Worm (Caenorhabditis elegans): ENCODE results near the gene F44G4.3.

Gene F44G4.3

ce11 chrII:8969251-8970183 is 27.9 kb downstream of the F44G4.3 start, which contains the start of the genes szy-20 and C18E9.5:
Gene szy-20, minus strand, starts transcription at chrII:8969333.
Gene C18E9.5, plus strand, starts transcription at chrII:8969980.
- no peak for TF ChIP-seq ceh-13 (GFP tag; optimal IDR thresholded peaks at IDR 0.05)
- no peak for TF ChIP-seq ets-7 (tag; optimal IDR thresholded peaks at IDR 0.05)
- no peak for TF ChIP-seq scrt-1 (GFP tag; IDR thresholded peaks at IDR 0.05)
- TF ChIP-seq tbx-11 (GFP tag; IDR thresholded peaks at IDR 0.05): no peak
- TF ChIP-seq tra-4 (tag; optimal IDR thresholded peaks at IDR 0.05): no peak
- TF ChIP-seq hmg-4 (GFP tag; optimal IDR thresholded peaks at IDR 0.05): peak; percentile 67
- TF ChIP-seq sea-1 (GFP tag; conservative IDR thresholded peaks at IDR 0.05): no peak
- TF ChIP-seq F13C5.2 (tag; optimal IDR thresholded peaks at IDR 0.05): peak; percentile 82
- 0 out of 2 replicates have a peak, but pooled peaks have one; percentile 22 for TF ChIP-seq tbx-37 (GFP tag; conservative IDR thresholded peaks at IDR 0.05)
- no peak for TF ChIP-seq ceh-36 (tag; optimal IDR thresholded peaks at IDR 0.05)
- TF ChIP-seq flt-1 (GFP tag; IDR thresholded peaks at IDR 0.05): no peak

DNA sequence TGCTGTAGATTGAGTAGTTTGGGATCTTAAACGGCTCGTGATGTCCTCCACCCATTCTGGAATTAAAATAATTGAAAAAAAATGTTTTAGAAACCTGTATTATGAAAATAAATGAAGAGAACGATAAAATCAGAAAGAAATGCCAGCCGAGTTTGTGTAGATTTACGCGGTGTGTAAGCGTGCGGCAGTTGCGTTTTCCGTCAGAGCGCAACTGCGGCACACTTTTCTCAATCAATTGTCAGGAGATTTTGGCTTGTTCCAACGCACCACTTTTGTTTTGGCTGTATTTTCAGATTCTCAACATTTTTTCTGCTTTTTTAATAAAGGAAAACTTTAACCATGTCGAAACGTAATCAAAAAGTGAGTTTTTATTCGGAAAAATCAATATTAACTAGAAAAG is 32.6 kb downstream of the F44G4.3 start, which contains the start of the genes ndub-3 and C18E9.2:
ndub-3 (minus strand) TSS at position 56 of the 400 bp plus-strand sequence.
C18E9.2 (plus strand) TSS at position 172 of the 400 bp plus-strand sequence.
- TF ChIP-seq aly-1 (tag; optimal IDR thresholded peaks at IDR 0.05) (no peak), F13C5.2 (tag; optimal IDR thresholded peaks at IDR 0.05) (no peak), tbx-37 (GFP tag; conservative IDR thresholded peaks at IDR 0.05) (no peak), flt-1 (GFP tag; IDR thresholded peaks at IDR 0.05) (no peak), tra-4 (tag; optimal IDR thresholded peaks at IDR 0.05) (no peak)

DNA sequence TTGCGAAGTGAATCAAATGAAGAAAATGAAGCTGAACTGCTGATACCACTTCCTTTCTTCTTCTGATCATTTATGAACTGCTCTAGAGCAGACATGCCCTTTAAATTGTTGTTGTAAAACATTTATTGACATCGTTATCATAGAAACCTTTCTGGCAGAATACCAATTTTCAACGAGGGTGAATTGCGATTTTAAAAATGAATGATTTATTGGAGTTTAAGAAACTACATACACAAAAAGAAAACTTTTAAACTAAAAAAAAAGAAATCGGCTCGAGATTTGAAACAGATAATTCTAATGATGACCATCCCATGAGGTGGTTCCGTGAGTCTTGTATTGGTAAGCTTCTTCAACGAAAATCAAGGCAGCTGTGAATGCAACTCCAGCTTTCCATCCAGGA is 33.4 kb downstream of the F44G4.3 start, which contains the start of gene sftd-3:
sftd-3 (minus strand) TSS at position 101 of the 400 bp plus-strand sequence.
- TF ChIP-seq flt-1 (GFP tag; IDR thresholded peaks at IDR 0.05): no peak
- no peak for TF ChIP-seq ceh-36 (tag; optimal IDR thresholded peaks at IDR 0.05)
- no peak for TF ChIP-seq F13C5.2 (tag; optimal IDR thresholded peaks at IDR 0.05)
- TF ChIP-seq hnd-1 (tag; optimal IDR thresholded peaks at IDR 0.05): no peak

- TF ChIP-seq tra-4 (tag; optimal IDR thresholded peaks at IDR 0.05) (no peak), hnd-1 (tag; optimal IDR thresholded peaks at IDR 0.05) (no peak), hmg-4 (GFP tag; optimal IDR thresholded peaks at IDR 0.05) (no peak), sea-1 (GFP tag; conservative IDR thresholded peaks at IDR 0.05) (no peak), ets-7 (tag; optimal IDR thresholded peaks at IDR 0.05) (no peak), scrt-1 (GFP tag; IDR thresholded peaks at IDR 0.05) (no peak), tbx-11 (GFP tag; IDR thresholded peaks at IDR 0.05) (no peak)
Observed at ce11 chrII:8962206-8962605, 35.3 kb downstream of the F44G4.3 start.

ce11 chrII:8961450-8961849 is 36.0 kb downstream of the F44G4.3 start:
- TF ChIP-seq ceh-13 (GFP tag; optimal IDR thresholded peaks at IDR 0.05) (no peak), hmbx-1 (tag; optimal IDR thresholded peaks at IDR 0.05) (no peak), tbx-37 (GFP tag; conservative IDR thresholded peaks at IDR 0.05) (no peak), flt-1 (GFP tag; IDR thresholded peaks at IDR 0.05) (no peak), ama-1 (optimal IDR thresholded peaks at IDR 0.05) (no peak), pes-1 (GFP tag; IDR thresholded peaks at IDR 0.05) (no peak), scrt-1 (GFP tag; IDR thresholded peaks at IDR 0.05) (no peak), ets-7 (tag; optimal IDR thresholded peaks at IDR 0.05) (no peak), sea-1 (GFP tag; conservative IDR thresholded peaks at IDR 0.05) (no peak), tbx-11 (GFP tag; IDR thresholded peaks at IDR 0.05) (no peak), hmg-4 (GFP tag; optimal IDR thresholded peaks at IDR 0.05) (no peak), B0310.2 (tag; optimal IDR thresholded peaks at IDR 0.05) (no peak), aly-1 (tag; optimal IDR thresholded peaks at IDR 0.05) (no peak)

- TF ChIP-seq ama-1 (optimal IDR thresholded peaks at IDR 0.05) (no peak), hmg-4 (GFP tag; optimal IDR thresholded peaks at IDR 0.05) (no peak), pes-1 (GFP tag; IDR thresholded peaks at IDR 0.05) (no peak), tbx-37 (GFP tag; conservative IDR thresholded peaks at IDR 0.05) (no peak), ceh-13 (GFP tag; optimal IDR thresholded peaks at IDR 0.05) (no peak), ets-7 (tag; optimal IDR thresholded peaks at IDR 0.05) (no peak), aly-1 (tag; optimal IDR thresholded peaks at IDR 0.05) (no peak), flt-1 (GFP tag; IDR thresholded peaks at IDR 0.05) (no peak), hmbx-1 (tag; optimal IDR thresholded peaks at IDR 0.05) (no peak), tra-4 (tag; optimal IDR thresholded peaks at IDR 0.05) (no peak), ceh-36 (tag; optimal IDR thresholded peaks at IDR 0.05) (no peak), tbx-11 (GFP tag; IDR thresholded peaks at IDR 0.05) (no peak), scrt-1 (GFP tag; IDR thresholded peaks at IDR 0.05) (no peak), F13C5.2 (tag; optimal IDR thresholded peaks at IDR 0.05) (no peak), hnd-1 (tag; optimal IDR thresholded peaks at IDR 0.05) (no peak), B0310.2 (tag; optimal IDR thresholded peaks at IDR 0.05) (no peak), sea-1 (GFP tag; conservative IDR thresholded peaks at IDR 0.05) (no peak)
Observed at ce11 chrII:8960414-8960813, 37.0 kb downstream of the F44G4.3 start, which contains the start of gene cal-2. Gene cal-2, plus strand, starts transcription at chrII:8960714.

DNA sequence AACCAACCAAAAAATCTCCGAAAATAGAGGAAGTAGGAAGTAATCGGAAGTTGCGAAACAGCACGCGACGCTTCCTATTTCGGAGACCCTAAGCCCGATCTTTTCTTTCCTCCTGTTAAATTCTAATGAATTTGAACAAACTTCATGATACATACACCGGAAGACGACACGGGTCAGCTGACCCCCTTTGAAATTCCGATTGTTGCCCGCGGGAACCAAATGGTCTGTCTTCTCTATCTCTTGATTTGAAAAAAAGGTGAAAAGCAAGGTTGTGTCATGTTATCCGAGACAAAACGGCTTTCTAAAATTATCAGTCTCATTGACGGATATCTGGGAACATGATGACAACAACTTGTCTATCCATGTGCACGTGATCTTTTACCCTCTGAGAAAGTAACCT is 38.4 kb downstream of the F44G4.3 start:
- TF ChIP-seq ceh-13 (GFP tag; optimal IDR thresholded peaks at IDR 0.05) (no peak), hnd-1 (tag; optimal IDR thresholded peaks at IDR 0.05) (no peak), aly-1 (tag; optimal IDR thresholded peaks at IDR 0.05) (no peak)

ce11 chrII:8956896-8957295 is 40.6 kb downstream of the F44G4.3 start:
- TF ChIP-seq F13C5.2 (tag; optimal IDR thresholded peaks at IDR 0.05): no peak
- no peak for TF ChIP-seq scrt-1 (GFP tag; IDR thresholded peaks at IDR 0.05)
- no peak for TF ChIP-seq ama-1 (optimal IDR thresholded peaks at IDR 0.05)
- no peak for TF ChIP-seq sea-1 (GFP tag; conservative IDR thresholded peaks at IDR 0.05)
- TF ChIP-seq ceh-13 (GFP tag; optimal IDR thresholded peaks at IDR 0.05): no peak
- TF ChIP-seq tbx-11 (GFP tag; IDR thresholded peaks at IDR 0.05): no peak
- TF ChIP-seq ceh-36 (tag; optimal IDR thresholded peaks at IDR 0.05): no peak
- no peak for TF ChIP-seq pes-1 (GFP tag; IDR thresholded peaks at IDR 0.05)
- TF ChIP-seq B0310.2 (tag; optimal IDR thresholded peaks at IDR 0.05): no peak
- no peak for TF ChIP-seq tbx-37 (GFP tag; conservative IDR thresholded peaks at IDR 0.05)
- TF ChIP-seq ets-7 (tag; optimal IDR thresholded peaks at IDR 0.05): no peak
- no peak for TF ChIP-seq tra-4 (tag; optimal IDR thresholded peaks at IDR 0.05)

Measured in whole organism, early embryonic.